Fruit fly (Drosophila melanogaster): ENCODE results near the gene Karl.

Karl gene

DNA sequence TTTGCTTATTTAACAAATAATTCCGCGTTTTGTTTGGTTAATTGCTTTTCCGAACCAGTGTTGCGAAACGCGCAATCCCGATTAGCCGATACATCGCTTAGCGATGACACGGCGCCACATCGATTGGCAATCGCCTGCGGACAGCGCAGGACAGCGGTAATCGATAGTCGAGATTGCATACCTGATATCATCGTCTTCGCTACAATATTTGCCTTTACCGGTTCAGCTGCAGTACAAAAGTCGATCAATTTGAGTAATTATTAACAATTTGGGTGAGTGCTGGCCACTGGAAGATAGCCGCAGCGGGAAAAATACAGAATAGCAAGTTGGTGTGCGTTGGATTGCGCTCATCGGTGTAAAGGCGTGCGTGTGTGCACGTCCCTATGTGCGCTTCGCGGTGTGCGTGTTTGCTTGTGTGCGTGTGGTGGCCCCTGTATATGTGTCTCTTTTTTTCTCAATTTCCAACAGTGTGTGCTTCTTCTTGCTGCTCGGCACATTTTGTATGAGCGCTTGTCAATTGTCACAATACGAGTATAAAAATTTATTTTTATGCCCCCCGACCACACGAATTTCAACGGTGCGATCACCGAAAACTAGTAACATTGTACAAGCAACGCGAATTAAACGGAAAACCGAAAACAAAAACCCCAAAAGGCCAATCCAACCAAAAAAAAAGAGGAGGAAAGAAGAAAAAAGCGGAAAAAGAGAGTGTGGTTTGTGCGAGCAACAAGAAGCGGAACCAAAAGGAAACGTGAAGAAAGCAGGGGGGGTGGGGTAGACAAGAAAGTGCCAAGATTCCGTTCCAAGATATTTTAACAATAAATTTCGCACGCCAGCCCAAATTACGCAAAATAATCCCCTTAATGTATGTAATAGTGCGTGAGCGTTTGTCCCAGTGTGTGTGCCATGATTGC lies 5.5 kb downstream of the Karl start, which contains the start of gene CkIIbeta (continued):
- TF ChIP-seq kah (GFP tag; optimal IDR thresholded peaks at IDR 0.05) (no peak), luna (GFP tag; optimal IDR thresholded peaks at IDR 0.05) (peak; percentile 3), CoRest (tag; optimal IDR thresholded peaks at IDR 0.05) (peak; percentile 35), Dip3 (GFP tag; optimal IDR thresholded peaks at IDR 0.05) (peak; percentile 57), CG8765 (GFP tag; IDR thresholded peaks at IDR 0.05) (no peak), knrl (GFP tag; IDR thresholded peaks at IDR 0.05; ENCODE audit: partially characterized antibody) (peak; percentile 97), CG12104 (GFP tag; optimal IDR thresholded peaks at IDR 0.05) (no peak), hth (optimal IDR thresholded peaks at IDR 0.05) (no peak), CG31441 (GFP tag; IDR thresholded peaks at IDR 0.05) (peak; percentile 41), CG2120 (GFP tag; optimal IDR thresholded peaks at IDR 0.05) (peak; percentile 68), CG9437 (GFP tag; optimal IDR thresholded peaks at IDR 0.05) (peak; percentile 0), gsb-n (tag; optimal IDR thresholded peaks at IDR 0.05) (no peak), CG14667 (GFP tag; IDR thresholded peaks at IDR 0.05) (no peak), gce (GFP tag; IDR thresholded peaks at IDR 0.05) (no peak), Dbx (GFP tag; IDR thresholded peaks at IDR 0.05) (peak; percentile 70; the same call in 2 of the 3 replicates), tll (GFP tag; optimal IDR thresholded peaks at IDR 0.05) (peak in 1 of 2 experiments; percentile 61), Lpt (GFP tag; optimal IDR thresholded peaks at IDR 0.05) (no peak), CG30403 (GFP tag; optimal IDR thresholded peaks at IDR 0.05) (peak; percentile 54), CG9609 (GFP tag; optimal IDR thresholded peaks at IDR 0.05) (peak; percentile 40), Drgx (GFP tag; IDR thresholded peaks at IDR 0.05) (no peak), Eip74EF (GFP tag; optimal IDR thresholded peaks at IDR 0.05) (no peak), CG10147 (GFP tag; optimal IDR thresholded peaks at IDR 0.05) (no peak), Blimp-1 (GFP tag; optimal IDR thresholded peaks at IDR 0.05) (no peak), Nf-YC (tag; optimal IDR thresholded peaks at IDR 0.05) (peak; percentile 42), CG34422 (GFP tag; IDR thresholded peaks at IDR 0.05) (peak; percentile 61; the same call in 1 of the 3 replicates), her (GFP tag; optimal IDR thresholded peaks at IDR 0.05) (peak; percentile 26), CG17385 (GFP tag; optimal IDR thresholded peaks at IDR 0.05) (peak; percentile 95), ase (GFP tag; IDR thresholded peaks at IDR 0.05) (no peak), CG13296 (GFP tag; optimal IDR thresholded peaks at IDR 0.05) (no peak), NC2α (GFP tag; optimal IDR thresholded peaks at IDR 0.05) (no peak), nau (GFP tag; optimal IDR thresholded peaks at IDR 0.05) (no peak), CG5245 (GFP tag; optimal IDR thresholded peaks at IDR 0.05) (no peak), CG17802 (tag; optimal IDR thresholded peaks at IDR 0.05) (no peak), CG12299 (tag; optimal IDR thresholded peaks at IDR 0.05) (peak; percentile 53), pan (optimal IDR thresholded peaks at IDR 0.05) (no peak), pan (GFP tag; optimal IDR thresholded peaks at IDR 0.05 in 1 of 2, IDR thresholded peaks at IDR 0.05 in 1 of 2) (no peak), CG12391 (tag; optimal IDR thresholded peaks at IDR 0.05) (peak; percentile 31), CG11247 (GFP tag; IDR thresholded peaks at IDR 0.05) (no peak), jing (GFP tag; optimal IDR thresholded peaks at IDR 0.05) (no peak), HmgD (GFP tag; optimal IDR thresholded peaks at IDR 0.05) (peak; percentile 62), inv (GFP tag; IDR thresholded peaks at IDR 0.05; ENCODE audit: partially characterized antibody) (peak; percentile 97), eyg (GFP tag; optimal IDR thresholded peaks at IDR 0.05) (no peak), CG10654 (GFP tag; optimal IDR thresholded peaks at IDR 0.05) (no peak), Trl (optimal IDR thresholded peaks at IDR 0.05) (no peak), Trl (GFP tag; optimal IDR thresholded peaks at IDR 0.05) (peak; percentile 54), Myb (GFP tag; optimal IDR thresholded peaks at IDR 0.05) (peak; percentile 68), Deaf1 (tag; optimal IDR thresholded peaks at IDR 0.05) (no peak), caup (GFP tag; optimal IDR thresholded peaks at IDR 0.05; ENCODE audit: severe bottlenecking) (no peak), C15 (GFP tag; IDR thresholded peaks at IDR 0.05) (no peak), CG14014 (GFP tag; IDR thresholded peaks at IDR 0.05) (no peak; the same call in 1 of the 2 replicates)
